Fruit fly (Drosophila melanogaster): Measurements from ENCODE around the gene drm.

DNA sequence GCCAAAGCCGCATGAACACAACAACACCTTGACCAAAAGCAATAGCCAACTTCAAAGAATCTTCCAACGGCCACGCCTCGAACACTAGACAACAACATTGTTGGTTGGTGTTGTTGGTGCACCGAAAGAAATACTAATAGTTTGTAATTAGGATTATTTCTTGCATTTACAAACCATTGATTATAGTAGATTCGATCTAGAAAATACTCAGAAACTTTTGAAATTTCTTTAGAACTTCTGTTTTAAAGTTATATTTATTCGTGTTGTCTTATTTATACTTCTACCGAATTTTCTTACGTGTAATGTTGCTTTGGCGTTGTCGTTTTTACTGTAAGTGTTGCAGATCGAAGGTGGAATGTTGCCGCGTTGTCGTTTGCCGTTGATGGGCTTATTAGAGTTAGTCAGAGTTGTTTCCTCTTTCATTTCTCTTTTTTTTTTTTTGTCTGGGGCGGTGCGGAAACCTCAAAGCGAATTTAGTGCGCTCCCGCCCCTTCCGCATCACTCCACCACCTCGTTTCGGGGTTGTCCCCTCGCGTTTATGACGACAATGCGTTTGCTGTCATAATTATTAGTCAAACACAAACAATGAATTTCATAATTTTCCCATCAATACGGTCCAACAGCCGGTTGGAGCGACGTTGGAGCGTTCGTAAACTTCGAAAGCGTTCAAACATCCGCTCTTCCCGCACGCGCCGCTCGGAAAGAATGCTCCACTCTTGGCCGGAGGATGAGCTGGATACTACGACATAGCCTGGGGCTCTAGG is 36.8 kb downstream of the drm start, which contains the start of gene CG43815:
- TF ChIP-seq dl (GFP tag; optimal IDR thresholded peaks at IDR 0.05; ENCODE audit: insufficient read depth in 1 of 2, partially characterized antibody in 2 of 2) (no peak), HLH106 (tag; optimal IDR thresholded peaks at IDR 0.05) (no peak), br (GFP tag; optimal IDR thresholded peaks at IDR 0.05) (no peak), Hr78 (GFP tag; optimal IDR thresholded peaks at IDR 0.05) (no peak)
